Worm (Caenorhabditis elegans): ENCODE data around the gene F25E5.9.
"Not testable (repeated sequence)": the region's sequence is repeated elsewhere in the genome, so short reads cannot be mapped to it uniquely, and the experiment has no call there.

Gene F25E5.9

ce11 chrV:7437538-7437937 is at the start of gene F25E5.9:
Gene F25E5.9 (minus strand): TSS chrV:7437919.
- TF ChIP-seq unc-62 (GFP tag; optimal IDR thresholded peaks at IDR 0.05) = no peak

- TF ChIP-seq unc-62 (GFP tag; optimal IDR thresholded peaks at IDR 0.05) = no peak
These were observed 49.8 kb upstream of the F25E5.9 start, which contains the start of gene srbc-7 for ce11 chrV:7487518-7487917. Gene srbc-7 (minus strand): TSS chrV:7487618.

- TF ChIP-seq unc-62 (GFP tag; optimal IDR thresholded peaks at IDR 0.05) = no peak
These were observed 47.3 kb upstream of the F25E5.9 start, which contains the start of gene srbc-8 for ce11 chrV:7485000-7485399. Gene srbc-8 (minus strand): TSS chrV:7485100.

ce11 chrV:7480949-7481348 is 43.2 kb upstream of the F25E5.9 start, which contains the start of gene C18B10.6:
Gene C18B10.6 (minus strand): TSS chrV:7481049.
- TF ChIP-seq unc-62 (GFP tag; optimal IDR thresholded peaks at IDR 0.05) = no peak

ce11 chrV:7478404-7478803 is 40.7 kb upstream of the F25E5.9 start, which contains the start of gene str-190:
Gene str-190 (minus strand): TSS chrV:7478504.
- no peak for TF ChIP-seq unc-62 (GFP tag; optimal IDR thresholded peaks at IDR 0.05)

ce11 chrV:7476766-7477165 is 39.0 kb upstream of the F25E5.9 start, which contains the start of gene srh-125:
Gene srh-125 (minus strand): TSS chrV:7476866.
- no peak for TF ChIP-seq unc-62 (GFP tag; optimal IDR thresholded peaks at IDR 0.05)

- no peak for TF ChIP-seq unc-62 (GFP tag; optimal IDR thresholded peaks at IDR 0.05)
These were observed 35.1 kb upstream of the F25E5.9 start, which contains the start of gene str-28 for ce11 chrV:7472815-7473214. Gene str-28 (minus strand): TSS chrV:7472915.

- TF ChIP-seq unc-62 (GFP tag; optimal IDR thresholded peaks at IDR 0.05) = no peak
These were observed 27.8 kb upstream of the F25E5.9 start, which contains the start of gene F25E5.1 for ce11 chrV:7465509-7465908. Gene F25E5.1 (plus strand): TSS chrV:7465884.

ce11 chrV:7464696-7465095 is 27.0 kb upstream of the F25E5.9 start, which contains the start of gene srh-89:
Gene srh-89 (minus strand): TSS chrV:7464796.
- no peak for TF ChIP-seq unc-62 (GFP tag; optimal IDR thresholded peaks at IDR 0.05)

ce11 chrV:7460898-7461297 is 23.2 kb upstream of the F25E5.9 start, which contains the start of gene srh-92:
Gene srh-92 (minus strand): TSS chrV:7460998.
- no peak for TF ChIP-seq unc-62 (GFP tag; optimal IDR thresholded peaks at IDR 0.05)

ce11 chrV:7455008-7455407 is 17.3 kb upstream of the F25E5.9 start, which contains the start of gene F25E5.2:
Gene F25E5.2 (plus strand): TSS chrV:7455308.
- no peak for TF ChIP-seq unc-62 (GFP tag; optimal IDR thresholded peaks at IDR 0.05)

ce11 chrV:7454236-7454635 is 16.5 kb upstream of the F25E5.9 start, which contains the start of gene try-8:
Gene try-8 (minus strand): TSS chrV:7454336.
- TF ChIP-seq unc-62 (GFP tag; optimal IDR thresholded peaks at IDR 0.05) = no peak

ce11 chrV:7451421-7451820 is 13.7 kb upstream of the F25E5.9 start, which contains the start of gene try-11:
Gene try-11 (plus strand): TSS chrV:7451721.
- no peak for TF ChIP-seq unc-62 (GFP tag; optimal IDR thresholded peaks at IDR 0.05)

ce11 chrV:7449303-7449827 is 11.6 kb upstream of the F25E5.9 start, which contains the start of gene try-12:
Gene try-12 (plus strand): TSS chrV:7449353.
- no peak for TF ChIP-seq unc-62 (GFP tag; optimal IDR thresholded peaks at IDR 0.05)

ce11 chrV:7446965-7447364 is 9.2 kb upstream of the F25E5.9 start, which contains the start of gene F25E5.5:
Gene F25E5.5 (plus strand): TSS chrV:7447265.
- no peak for TF ChIP-seq unc-62 (GFP tag; optimal IDR thresholded peaks at IDR 0.05)

- TF ChIP-seq unc-62 (GFP tag; optimal IDR thresholded peaks at IDR 0.05) = not testable (repeated sequence)
These were observed 6.6 kb upstream of the F25E5.9 start, which contains the start of gene nhr-141 for ce11 chrV:7444331-7444730. Gene nhr-141 (plus strand): TSS chrV:7444661.

- TF ChIP-seq unc-62 (GFP tag; optimal IDR thresholded peaks at IDR 0.05) = no peak
These were observed 2.1 kb upstream of the F25E5.9 start, which contains the start of gene try-13 for ce11 chrV:7439807-7440206. Gene try-13 (plus strand): TSS chrV:7440107.

All from whole organism, dauer.